Fruit fly (Drosophila melanogaster) whole organism, prepupa: ENCODE measurements around the gene ppk10.

Source experiments
- CG3032 ChIP-seq: fragments of 200-800 bp; optimal IDR thresholded peaks from 2 replicates; lab custom pipeline; 2019; ENCODE audit warnings: missing biosample characterization, mild to moderate bottlenecking, missing genetic modification characterization, moderate library complexity
- CG34406 ChIP-seq: fragments of 200-800 bp; sonication (Bioruptor generic); optimal IDR thresholded peaks from 3 replicates; lab custom pipeline; 2016; ENCODE audit warnings: missing biosample characterization, missing genetic modification characterization
- CG4318 ChIP-seq: fragments of 200-800 bp; sonication (Bioruptor generic); optimal IDR thresholded peaks from 3 replicates; lab custom pipeline; 2017; ENCODE audit warnings: missing biosample characterization, mild to moderate bottlenecking, missing genetic modification characterization
- CG6808 ChIP-seq: fragments of 200-800 bp; sonication (Bioruptor generic); optimal IDR thresholded peaks from 3 replicates; lab custom pipeline; 2017; ENCODE audit warnings: missing biosample characterization, missing genetic modification characterization, mild to moderate bottlenecking, moderate library complexity, missing genetic modification reagents
- CG6854 ChIP-seq: fragments of 200-800 bp; sonication (Bioruptor generic); optimal IDR thresholded peaks from 2 replicates; lab custom pipeline; 2017; ENCODE audit warnings: missing biosample characterization, mild to moderate bottlenecking, missing genetic modification characterization
- Ets96B ChIP-seq: fragments of 200-800 bp; optimal IDR thresholded peaks from 2 replicates; lab custom pipeline; 2019; ENCODE audit warnings: missing biosample characterization, mild to moderate bottlenecking, missing genetic modification characterization, moderate library complexity
- Hr38 ChIP-seq: sonication (Bioruptor generic); optimal IDR thresholded peaks from 2 replicates; lab custom pipeline; 2016; ENCODE audit warnings: missing biosample characterization, missing genetic modification characterization
- acj6 ChIP-seq: fragments of 200-800 bp; sonication (Bioruptor generic); optimal IDR thresholded peaks from 3 replicates; lab custom pipeline; 2016; ENCODE audit warnings: missing biosample characterization, missing genetic modification characterization
- dsx ChIP-seq: fragments of 200-800 bp; optimal IDR thresholded peaks from 3 replicates; lab custom pipeline; 2019; ENCODE audit warnings: missing biosample characterization, mild to moderate bottlenecking, missing genetic modification characterization, moderate library complexity; ENCODE audit not compliant: poor library complexity, severe bottlenecking
- fd85E ChIP-seq: fragments of 200-800 bp; sonication (Bioruptor generic); optimal IDR thresholded peaks from 3 replicates; lab custom pipeline; 2016; ENCODE audit warnings: missing biosample characterization, missing genetic modification characterization
- svp ChIP-seq: fragments of 200-800 bp; sonication (Bioruptor generic); peaks from one replicate; lab custom pipeline; 2016; ENCODE audit warnings: missing biosample characterization, missing genetic modification characterization
- vri ChIP-seq: fragments of 200-800 bp; sonication (Bioruptor generic); optimal IDR thresholded peaks from 3 replicates; lab custom pipeline; 2016; ENCODE audit warnings: missing biosample characterization, mild to moderate bottlenecking, missing genetic modification characterization

DNA sequence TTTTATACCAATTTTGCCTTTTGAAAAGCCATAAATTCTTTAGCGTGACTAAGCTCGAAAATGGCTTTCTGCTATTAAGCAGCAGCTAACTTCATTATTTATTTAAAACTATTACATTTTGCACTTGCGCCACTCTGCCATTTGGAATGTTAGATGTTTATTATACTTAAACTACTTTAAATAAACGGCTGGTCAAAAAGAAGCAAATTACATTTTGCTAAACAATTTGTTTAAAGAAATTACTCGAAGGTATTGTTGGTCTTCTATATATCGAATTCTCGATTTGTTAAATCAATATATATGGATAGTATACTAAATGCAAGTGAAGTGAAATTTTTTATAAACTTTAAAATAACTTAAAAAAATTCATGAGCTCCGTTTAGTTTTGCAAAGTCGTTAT, at the start of gene ppk10:
- no peak for TF ChIP-seq Hr38 (GFP tag; lab: Kevin White, UChicago)
- TF ChIP-seq CG34406 (GFP tag; lab: Kevin White, UChicago), result no peak
- TF ChIP-seq Ets96B, result no peak
- no peak for TF ChIP-seq CG6808
- no peak for TF ChIP-seq svp (GFP tag; lab: Kevin White, UChicago)
- no peak for TF ChIP-seq dsx
- no peak for TF ChIP-seq vri (GFP tag; lab: Kevin White, UChicago)
- TF ChIP-seq fd85E (GFP tag; lab: Kevin White, UChicago), result no peak
- no peak for TF ChIP-seq CG3032 (tag; lab: Kevin White, UChicago)
- TF ChIP-seq CG6854 (GFP tag; lab: Kevin White, UChicago), result no peak
- TF ChIP-seq acj6 (GFP tag; lab: Kevin White, UChicago), result no peak
- TF ChIP-seq CG4318, result no peak
